Worm (Caenorhabditis elegans): ENCODE measurements around the gene T07E3.2.

Gene T07E3.2

DNA sequence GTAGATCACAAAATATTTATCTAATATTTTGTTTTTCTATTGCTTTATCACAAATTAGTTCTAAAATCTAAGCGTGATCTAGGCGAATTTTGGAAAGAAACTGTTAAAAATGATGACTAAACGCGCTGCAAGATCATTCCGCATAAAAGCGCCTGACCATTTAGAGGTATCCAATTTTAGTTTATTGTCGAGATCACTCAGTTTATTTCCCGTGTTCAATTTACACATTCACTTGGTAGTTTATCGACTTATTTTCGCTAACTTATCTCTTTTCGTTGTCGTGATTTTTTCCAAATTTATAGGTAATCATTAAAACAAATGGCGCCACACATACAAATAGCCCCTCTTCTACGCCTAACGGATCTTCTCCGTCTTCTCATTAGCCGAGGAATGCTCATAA lies at the start of gene T07E3.2:
Gene T07E3.2, plus strand, starts transcription at position 301 of the 400 bp plus-strand sequence.
- TF ChIP-seq pha-4 (tag; optimal IDR thresholded peaks at IDR 0.05) (no peak), D2030.7 (GFP tag; IDR thresholded peaks at IDR 0.05) (no peak), ztf-6 (GFP tag; IDR thresholded peaks at IDR 0.05) (no peak), pbrm-1 (GFP tag; IDR thresholded peaks at IDR 0.05) (no peak), lsy-27 (tag; optimal IDR thresholded peaks at IDR 0.05; ENCODE audit: borderline replicate concordance, insufficient read depth) (no peak)

DNA sequence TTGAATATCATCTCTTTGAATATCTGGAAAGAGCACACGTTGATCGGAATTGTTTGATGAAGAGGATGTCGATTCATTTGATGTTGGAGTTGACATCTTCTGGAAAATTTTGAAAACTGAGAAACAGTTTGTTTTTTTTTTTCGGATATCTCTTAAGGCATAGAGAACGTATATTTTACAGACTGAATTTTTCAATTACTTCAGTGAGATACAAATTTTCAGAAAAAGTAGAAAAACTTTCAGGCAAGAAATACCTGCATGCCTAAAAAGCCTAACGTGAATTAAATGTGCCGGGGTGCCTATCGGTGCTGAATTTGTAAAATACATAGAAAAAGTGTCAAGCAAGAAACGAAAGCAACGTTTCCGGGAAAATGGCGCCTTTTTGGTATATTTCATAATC lies 49.8 kb upstream of the T07E3.2 start, which contains the start of gene zak-1:
Gene zak-1, minus strand, starts transcription at position 101 of the 400 bp plus-strand sequence.
- no peak for TF ChIP-seq cebp-2 (GFP tag; IDR thresholded peaks at IDR 0.05)
- TF ChIP-seq egl-18 (GFP tag; IDR thresholded peaks at IDR 0.05): no peak
- TF ChIP-seq cebp-1 (GFP tag; IDR thresholded peaks at IDR 0.05): no peak
- TF ChIP-seq cebp-1 (tag; optimal IDR thresholded peaks at IDR 0.05): no peak
- no peak for TF ChIP-seq ceh-27 (GFP tag; optimal IDR thresholded peaks at IDR 0.05)
- no peak for TF ChIP-seq ceh-91 (GFP tag; IDR thresholded peaks at IDR 0.05)
- no peak for TF ChIP-seq die-1 (tag; optimal IDR thresholded peaks at IDR 0.05)
- TF ChIP-seq sdz-38 (tag; optimal IDR thresholded peaks at IDR 0.05): no peak
- TF ChIP-seq Y56A3A.18 (GFP tag; IDR thresholded peaks at IDR 0.05): no peak
- TF ChIP-seq ets-4 (GFP tag; optimal IDR thresholded peaks at IDR 0.05): no peak
- no peak for TF ChIP-seq F37B4.10 (GFP tag; IDR thresholded peaks at IDR 0.05)
- no peak for TF ChIP-seq lin-35 (GFP tag; optimal IDR thresholded peaks at IDR 0.05)
- no peak for TF ChIP-seq gei-17 (GFP tag; optimal IDR thresholded peaks at IDR 0.05)
- no peak for TF ChIP-seq egrh-3 (GFP tag; IDR thresholded peaks at IDR 0.05)
- TF ChIP-seq zfh-2 (GFP tag; conservative IDR thresholded peaks at IDR 0.05): no peak
- no peak for TF ChIP-seq aptf-2 (GFP tag; conservative IDR thresholded peaks at IDR 0.05)

DNA sequence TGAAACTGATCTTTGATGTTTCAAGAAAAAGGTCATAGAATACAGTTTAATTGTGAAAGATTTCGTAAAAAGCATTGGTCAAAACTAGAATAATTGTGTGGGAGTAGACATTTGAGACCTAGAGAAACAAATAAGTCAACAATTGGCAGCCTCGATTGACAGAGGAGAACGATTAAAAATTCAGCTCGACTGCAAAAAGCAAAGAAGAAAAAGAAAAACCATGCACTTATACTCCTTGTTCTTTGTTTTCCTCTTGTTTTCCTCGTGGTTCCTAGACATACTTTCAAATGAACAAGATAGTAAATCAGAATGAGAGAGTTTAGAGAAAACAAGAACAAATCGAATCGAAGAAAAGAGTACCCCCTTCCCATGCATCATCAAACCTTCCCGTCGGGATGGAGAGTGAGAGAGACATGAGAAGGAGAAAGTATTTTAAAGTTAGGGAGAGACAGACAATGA lies 49.1 kb upstream of the T07E3.2 start:
- no peak for TF ChIP-seq ekl-4 (GFP tag; IDR thresholded peaks at IDR 0.05)
- peak; percentile 25 for TF ChIP-seq lin-40 (tag; optimal IDR thresholded peaks at IDR 0.05)
- peak; percentile 86 for TF ChIP-seq pha-4 (tag; optimal IDR thresholded peaks at IDR 0.05)
- peak; percentile 21 for TF ChIP-seq atf-7 (tag; optimal IDR thresholded peaks at IDR 0.05)
- peak; percentile 14; the same call in 1 of the 2 replicates for TF ChIP-seq hmg-1.2 (GFP tag; IDR thresholded peaks at IDR 0.05)
- TF ChIP-seq snpc-3.4 (tag; optimal IDR thresholded peaks at IDR 0.05): no peak
- TF ChIP-seq nhr-80 (tag; optimal IDR thresholded peaks at IDR 0.05): peak; percentile 94
- TF ChIP-seq attf-5 (GFP tag; optimal IDR thresholded peaks at IDR 0.05): peak; percentile 64
- peak; percentile 53; the same call in 1 of the 2 replicates for TF ChIP-seq cebp-1 (GFP tag; IDR thresholded peaks at IDR 0.05)
- TF ChIP-seq cebp-1 (tag; optimal IDR thresholded peaks at IDR 0.05): peak; percentile 80

DNA sequence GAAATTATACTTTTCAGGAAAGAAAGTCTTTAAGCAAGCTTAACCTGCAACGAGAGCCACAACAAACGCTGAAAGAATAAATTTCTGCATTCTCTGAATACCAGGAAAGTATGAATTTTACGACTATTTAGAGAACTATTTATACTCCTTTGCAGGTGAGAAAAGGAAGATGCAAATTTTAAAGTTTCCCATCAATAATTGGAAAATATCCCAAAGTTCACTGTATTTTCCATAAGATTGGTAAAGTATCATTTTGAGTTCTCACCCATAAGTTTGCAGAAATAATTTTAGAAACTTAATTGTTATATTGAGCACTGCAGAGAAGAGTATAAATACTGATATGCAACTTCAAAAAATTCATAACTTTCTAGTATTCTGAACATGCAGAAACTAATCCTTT lies 47.0 kb upstream of the T07E3.2 start, which contains the start of gene clec-158:
Gene clec-158, minus strand, starts transcription at position 101 of the 400 bp plus-strand sequence.
- TF ChIP-seq dpff-1 (tag; optimal IDR thresholded peaks at IDR 0.05) (no peak), cebp-1 (GFP tag; IDR thresholded peaks at IDR 0.05) (no peak), cebp-1 (tag; optimal IDR thresholded peaks at IDR 0.05) (no peak), nfya-2 (GFP tag; IDR thresholded peaks at IDR 0.05) (no peak), ztf-25 (GFP tag; IDR thresholded peaks at IDR 0.05) (no peak), ztf-6 (GFP tag; IDR thresholded peaks at IDR 0.05) (no peak), die-1 (tag; optimal IDR thresholded peaks at IDR 0.05) (no peak), rec-8 (tag; optimal IDR thresholded peaks at IDR 0.05) (no peak), ztf-3 (GFP tag; optimal IDR thresholded peaks at IDR 0.05) (no peak), fkh-3 (tag; optimal IDR thresholded peaks at IDR 0.05) (no peak), K12H6.12 (tag; optimal IDR thresholded peaks at IDR 0.05) (no peak), F49E8.2 (tag; optimal IDR thresholded peaks at IDR 0.05; ENCODE audit: insufficient read depth) (no peak), B0336.3 (GFP tag; IDR thresholded peaks at IDR 0.05) (no peak), ceh-40 (GFP tag; IDR thresholded peaks at IDR 0.05) (no peak), F10E7.11 (tag; optimal IDR thresholded peaks at IDR 0.05) (no peak), chd-7 (tag; optimal IDR thresholded peaks at IDR 0.05) (no peak), attf-6 (GFP tag; IDR thresholded peaks at IDR 0.05) (no peak), egrh-3 (GFP tag; IDR thresholded peaks at IDR 0.05) (no peak), madf-10 (tag; optimal IDR thresholded peaks at IDR 0.05) (no peak), nhr-90 (tag; optimal IDR thresholded peaks at IDR 0.05) (no peak)

Measured in whole organism, young adult.